Worm (Caenorhabditis elegans) whole organism, L4 larva: ENCODE data around the gene tpan-1.

Source experiments
- F44E2.7 ChIP-seq: fragments of 200-800 bp; sonication (Bioruptor generic); IDR thresholded peaks from 2 replicates; pipeline ENCODE4 v2.1.2; 2022; ENCODE audit warnings: missing genetic modification characterization, missing compliant biosample characterization
- T20F7.1 ChIP-seq: fragments of 200-800 bp; sonication (Bioruptor generic); optimal IDR thresholded peaks from 2 replicates; lab custom pipeline; 2018; ENCODE audit warnings: mild to moderate bottlenecking, missing genetic modification characterization, missing compliant biosample characterization
- Y5F2A.4 ChIP-seq: fragments of 200-800 bp; sonication (Bioruptor generic); optimal IDR thresholded peaks from 2 replicates; lab custom pipeline; 2018; ENCODE audit warnings: mild to moderate bottlenecking, missing genetic modification characterization, missing compliant biosample characterization
- ZK546.5 ChIP-seq, 2 experiments: sonication (generic microtip); optimal IDR thresholded peaks; 2 replicates each; lab custom pipeline; 2017; ENCODE audit warnings: missing biosample characterization in 2 of 2, missing genetic modification characterization in 2 of 2
- ama-1 ChIP-seq: fragments of 150-350 bp; optimal IDR thresholded peaks from 2 replicates; lab custom pipeline; 2014; ENCODE audit warnings: inconsistent platforms, mixed read lengths
- arid-1 ChIP-seq: fragments of 200-800 bp; sonication (Bioruptor generic); conservative IDR thresholded peaks from 2 replicates; pipeline ENCODE4 v1.3.6; 2022; ENCODE audit warnings: missing genetic modification reagents, missing genetic modification characterization, missing compliant biosample characterization
- ceh-20 ChIP-seq: fragments of 200-800 bp; sonication (Bioruptor generic); IDR thresholded peaks from 2 replicates; pipeline ENCODE4 v1.3.6; 2022; ENCODE audit warnings: missing genetic modification reagents, missing genetic modification characterization, missing compliant biosample characterization
- ceh-32 ChIP-seq: sonication (generic microtip); optimal IDR thresholded peaks from 2 replicates; lab custom pipeline; 2016; ENCODE audit warnings: mild to moderate bottlenecking, missing genetic modification characterization, missing compliant biosample characterization; ENCODE audit not compliant: poor library complexity
- ceh-82 ChIP-seq: sonication (generic microtip); optimal IDR thresholded peaks from 2 replicates; lab custom pipeline; 2017; ENCODE audit warnings: missing biosample characterization, missing genetic modification characterization
- ces-1 ChIP-seq: fragments of 150-350 bp; sonication (generic microtip); optimal IDR thresholded peaks from 4 replicates; lab custom pipeline; 2014; ENCODE audit warnings: missing biosample characterization, missing genetic modification reagents, missing genetic modification characterization
- cey-2 ChIP-seq: sonication (generic microtip); optimal IDR thresholded peaks from 3 replicates; lab custom pipeline; 2017; ENCODE audit warnings: missing genetic modification characterization, mild to moderate bottlenecking, missing compliant biosample characterization, antibody characterized with exemption, borderline replicate concordance; ENCODE audit not compliant: insufficient read depth
- daf-12 ChIP-seq: fragments of 150-350 bp; optimal IDR thresholded peaks from 2 replicates; lab custom pipeline; 2014; ENCODE audit warnings: missing biosample characterization, missing genetic modification reagents, missing genetic modification characterization
- dmd-6 ChIP-seq: fragments of 200-800 bp; sonication (Bioruptor generic); IDR thresholded peaks from 2 replicates; pipeline ENCODE4 v1.3.6; 2022; ENCODE audit warnings: missing genetic modification reagents, missing genetic modification characterization, missing compliant biosample characterization
- dmd-9 ChIP-seq: fragments of 200-800 bp; sonication (Bioruptor generic); IDR thresholded peaks from 2 replicates; pipeline ENCODE4 v1.3.6; 2022; ENCODE audit warnings: missing genetic modification reagents, missing genetic modification characterization, missing compliant biosample characterization
- dpl-1 ChIP-seq: fragments of 150-350 bp; optimal IDR thresholded peaks from 2 replicates; lab custom pipeline; 2014; ENCODE audit warnings: missing biosample characterization, missing genetic modification reagents, missing genetic modification characterization
- dve-1 ChIP-seq: sonication (generic microtip); optimal IDR thresholded peaks from 2 replicates; lab custom pipeline; 2017; ENCODE audit warnings: antibody characterized with exemption, mild to moderate bottlenecking, missing genetic modification characterization, missing compliant biosample characterization; ENCODE audit not compliant: insufficient read depth
- egl-43 ChIP-seq: fragments of 200-800 bp; sonication (Bioruptor generic); IDR thresholded peaks from 2 replicates; pipeline ENCODE4 v1.3.6; 2022; ENCODE audit warnings: missing genetic modification reagents, missing genetic modification characterization, missing compliant biosample characterization
- hlh-11 ChIP-seq: fragments of 200-800 bp; sonication (Bioruptor generic); optimal IDR thresholded peaks from 2 replicates; lab custom pipeline; 2018; ENCODE audit warnings: mild to moderate bottlenecking, missing genetic modification characterization, missing compliant biosample characterization
- hlh-30 ChIP-seq: sonication (generic microtip); optimal IDR thresholded peaks from 2 replicates; lab custom pipeline; 2017; ENCODE audit warnings: antibody characterized with exemption, mild to moderate bottlenecking, missing genetic modification characterization, missing compliant biosample characterization; ENCODE audit not compliant: insufficient read depth
- hmg-1.1 ChIP-seq: fragments of 200-800 bp; sonication (Bioruptor generic); IDR thresholded peaks from 2 replicates; pipeline ENCODE4 v1.3.6; 2022; ENCODE audit warnings: missing genetic modification reagents, missing genetic modification characterization, missing compliant biosample characterization
- jun-1 ChIP-seq: fragments of 150-350 bp; optimal IDR thresholded peaks from 2 replicates; lab custom pipeline; 2014; ENCODE audit warnings: missing biosample characterization, missing genetic modification reagents, missing genetic modification characterization
- lin-29 ChIP-seq: fragments of 200-800 bp; sonication (Bioruptor generic); IDR thresholded peaks from 2 replicates; pipeline ENCODE4 v1.3.6; 2022; ENCODE audit warnings: missing genetic modification reagents, missing genetic modification characterization, missing compliant biosample characterization
- lin-38 ChIP-seq: fragments of 200-800 bp; sonication (Bioruptor generic); IDR thresholded peaks from 2 replicates; pipeline ENCODE4 v1.3.6; 2022; ENCODE audit warnings: missing genetic modification reagents, missing genetic modification characterization, missing compliant biosample characterization
- lin-39 ChIP-seq: fragments of 150-350 bp; optimal IDR thresholded peaks from 2 replicates; lab custom pipeline; 2014; ENCODE audit warnings: missing biosample characterization, missing genetic modification reagents, missing genetic modification characterization
- madf-9 ChIP-seq: fragments of 200-800 bp; sonication (Bioruptor generic); conservative IDR thresholded peaks from 2 replicates; pipeline ENCODE4 v1.3.6; 2022; ENCODE audit warnings: missing genetic modification reagents, missing genetic modification characterization, missing compliant biosample characterization
- mdl-1 ChIP-seq, 2 experiments: fragments of 150-350 bp in 1 of 2; sonication (generic microtip) in 1 of 2; optimal IDR thresholded peaks; 2 replicates each; lab custom pipeline; 2014 to 2017; ENCODE audit warnings: missing biosample characterization in 2 of 2, missing genetic modification characterization in 2 of 2
- mep-1 ChIP-seq: fragments of 150-350 bp; sonication (generic microtip); optimal IDR thresholded peaks from 3 replicates; lab custom pipeline; 2014; ENCODE audit warnings: missing biosample characterization, missing genetic modification characterization
- mxl-2 ChIP-seq: fragments of 200-800 bp; sonication (Bioruptor generic); conservative IDR thresholded peaks from 2 replicates; pipeline ENCODE4 v1.3.6; 2022; ENCODE audit warnings: missing genetic modification reagents, missing genetic modification characterization, missing compliant biosample characterization
- nhr-10 ChIP-seq: fragments of 150-350 bp; optimal IDR thresholded peaks from 2 replicates; lab custom pipeline; 2014; ENCODE audit warnings: missing biosample characterization, missing genetic modification characterization
- nhr-111 ChIP-seq: fragments of 200-800 bp; sonication (Bioruptor generic); optimal IDR thresholded peaks from 2 replicates; lab custom pipeline; 2018; ENCODE audit warnings: mild to moderate bottlenecking, missing genetic modification characterization, missing compliant biosample characterization
- nhr-237 ChIP-seq: sonication (generic microtip); optimal IDR thresholded peaks from 2 replicates; lab custom pipeline; 2017; ENCODE audit warnings: missing biosample characterization, missing genetic modification characterization
- nhr-25 ChIP-seq: sonication (generic microtip); optimal IDR thresholded peaks from 2 replicates; lab custom pipeline; 2017; ENCODE audit warnings: missing genetic modification characterization, mild to moderate bottlenecking, missing compliant biosample characterization, antibody characterized with exemption, moderate library complexity, borderline replicate concordance; ENCODE audit not compliant: insufficient read depth
- nhr-41 ChIP-seq: fragments of 200-800 bp; sonication (Bioruptor generic); IDR thresholded peaks from 2 replicates; pipeline ENCODE4 v1.3.6; 2022; ENCODE audit warnings: missing genetic modification reagents, missing genetic modification characterization, missing compliant biosample characterization
- nhr-48 ChIP-seq: sonication (generic microtip); optimal IDR thresholded peaks from 2 replicates; lab custom pipeline; 2016; ENCODE audit warnings: mild to moderate bottlenecking, missing genetic modification characterization, missing compliant biosample characterization
- pha-4 ChIP-seq, 2 experiments: fragments of 150-350 bp in 1 of 2; fragments of 200-800 bp in 1 of 2; sonication (Bioruptor generic) in 1 of 2; IDR thresholded peaks in 1 of 2; optimal IDR thresholded peaks in 1 of 2; 2 replicates each; pipeline versions ENCODE4 v1.3.6 to Lab custom; 2014 to 2022; ENCODE audit warnings: missing genetic modification characterization in 2 of 2, missing genetic modification reagents in 2 of 2, missing biosample characterization in 1 of 2, missing compliant biosample characterization in 1 of 2
- pqm-1 ChIP-seq: sonication (generic microtip); optimal IDR thresholded peaks from 2 replicates; lab custom pipeline; 2017; ENCODE audit warnings: missing biosample characterization, missing genetic modification characterization
- saeg-2 ChIP-seq: fragments of 200-800 bp; sonication (Bioruptor generic); IDR thresholded peaks from 2 replicates; pipeline ENCODE4 v1.3.6; 2022; ENCODE audit warnings: missing genetic modification reagents, missing genetic modification characterization, missing compliant biosample characterization
- set-16 ChIP-seq: fragments of 200-800 bp; sonication (Bioruptor generic); IDR thresholded peaks from 2 replicates; pipeline ENCODE4 v1.3.6; 2022; ENCODE audit warnings: missing genetic modification reagents, missing genetic modification characterization, missing compliant biosample characterization
- skn-1 ChIP-seq: fragments of 150-350 bp; optimal IDR thresholded peaks from 2 replicates; lab custom pipeline; 2014; ENCODE audit warnings: missing biosample characterization, missing genetic modification characterization
- snpc-4 ChIP-seq: fragments of 150-350 bp; optimal IDR thresholded peaks from 2 replicates; lab custom pipeline; 2014; ENCODE audit warnings: missing biosample characterization, missing genetic modification characterization
- spr-1 ChIP-seq: sonication (generic microtip); optimal IDR thresholded peaks from 2 replicates; lab custom pipeline; 2016; ENCODE audit warnings: mild to moderate bottlenecking, missing genetic modification characterization, missing compliant biosample characterization
- unc-62 ChIP-seq, 3 experiments: fragments of 150-350 bp in 1 of 3; sonication (generic microtip); optimal IDR thresholded peaks in 2 of 3; peaks in 1 of 3; 1 replicate in 1 of 3; 2 replicates in 2 of 3; lab custom pipeline; 2014 to 2017; ENCODE audit warnings: missing biosample characterization in 3 of 3, missing genetic modification characterization in 3 of 3, missing genetic modification reagents in 3 of 3, missing genotype in 1 of 3
- vab-7 ChIP-seq: fragments of 200-800 bp; sonication (Bioruptor generic); IDR thresholded peaks from 2 replicates; pipeline ENCODE4 v1.3.6; 2022; ENCODE audit warnings: missing genetic modification reagents, missing genetic modification characterization, missing compliant biosample characterization
- ztf-7 ChIP-seq: fragments of 150-350 bp; optimal IDR thresholded peaks from 2 replicates; lab custom pipeline; 2014; ENCODE audit warnings: missing biosample characterization, missing genetic modification characterization

Gene tpan-1

ce11 chrV:20770846-20771245, 18.5 kb upstream of the tpan-1 start (continued):
- TF ChIP-seq lin-29 (GFP tag; lab: Robert Waterston, UW): no peak
- TF ChIP-seq ama-1 (lab: Kevin White, UChicago): no peak
- no peak for TF ChIP-seq lin-38
- no peak for TF ChIP-seq ceh-32 (tag; lab: Kevin White, UChicago)
- no peak for TF ChIP-seq mxl-2
- TF ChIP-seq nhr-25 (tag; lab: Kevin White, UChicago): no peak
- TF ChIP-seq lin-39 (tag; lab: Kevin White, UChicago): no peak
- TF ChIP-seq pha-4 (GFP tag; IDR thresholded peaks at IDR 0.05; lab: Robert Waterston, UW): no peak
- TF ChIP-seq pha-4 (tag; optimal IDR thresholded peaks at IDR 0.05; lab: Kevin White, UChicago): peak; percentile 87
- TF ChIP-seq dmd-6: peak; percentile 59
- TF ChIP-seq arid-1: no peak
- TF ChIP-seq ztf-7: no peak
- no peak for TF ChIP-seq T20F7.1 (GFP tag; lab: Kevin White, UChicago)
- TF ChIP-seq nhr-48 (tag; lab: Kevin White, UChicago): no peak
- no peak for TF ChIP-seq mdl-1 (tag; optimal IDR thresholded peaks at IDR 0.05; lab: Kevin White, UChicago)
- peak; percentile 69 for TF ChIP-seq pqm-1 (tag; lab: Kevin White, UChicago)
- TF ChIP-seq hlh-11 (tag; lab: Kevin White, UChicago): peak; percentile 56
- TF ChIP-seq Y5F2A.4: no peak
- TF ChIP-seq nhr-41 (GFP tag; lab: Robert Waterston, UW): no peak
- TF ChIP-seq egl-43: no peak
- TF ChIP-seq F44E2.7 (GFP tag; lab: Robert Waterston, UW): no peak
- TF ChIP-seq hmg-1.1: no peak
- TF ChIP-seq ZK546.5 (tag; optimal IDR thresholded peaks at IDR 0.05; lab: Kevin White, UChicago): no peak
- no peak for TF ChIP-seq madf-9 (GFP tag; lab: Robert Waterston, UW)
- no peak for TF ChIP-seq nhr-237 (tag; lab: Kevin White, UChicago)
- no peak for TF ChIP-seq set-16
- no peak for TF ChIP-seq dpl-1 (GFP tag; lab: Kevin White, UChicago)
- no peak for TF ChIP-seq ces-1 (GFP tag; lab: Kevin White, UChicago)
- peak; percentile 63 for TF ChIP-seq dve-1
- TF ChIP-seq jun-1 (tag; lab: Kevin White, UChicago): no peak
- no peak for TF ChIP-seq saeg-2 (GFP tag; lab: Robert Waterston, UW)
- no peak for TF ChIP-seq mep-1 (tag; lab: Kevin White, UChicago)

ce11 chrV:20771702-20772101, 17.6 kb upstream of the tpan-1 start:
- TF ChIP-seq skn-1 (tag; lab: Kevin White, UChicago) (no peak), ama-1 (lab: Kevin White, UChicago) (no peak), unc-62 (GFP tag; optimal IDR thresholded peaks at IDR 0.05 in 1 of 2; lab: Kevin White, UChicago) (peak in 1 of 2 experiments; percentile 69), unc-62 (tag; optimal IDR thresholded peaks at IDR 0.05; lab: Kevin White, UChicago) (no peak), cey-2 (tag; lab: Kevin White, UChicago) (no peak), snpc-4 (tag; lab: Kevin White, UChicago) (no peak)

- TF ChIP-seq spr-1 (tag; lab: Kevin White, UChicago) (no peak), ceh-20 (GFP tag; lab: Robert Waterston, UW) (no peak), ztf-7 (no peak), vab-7 (GFP tag; lab: Robert Waterston, UW) (no peak), nhr-41 (GFP tag; lab: Robert Waterston, UW) (no peak), unc-62 (GFP tag; optimal IDR thresholded peaks at IDR 0.05 in 1 of 2; lab: Kevin White, UChicago) (no peak), unc-62 (tag; optimal IDR thresholded peaks at IDR 0.05; lab: Kevin White, UChicago) (no peak), nhr-111 (no peak), arid-1 (no peak), nhr-10 (tag; lab: Kevin White, UChicago) (no peak), ceh-82 (tag; lab: Kevin White, UChicago) (no peak), daf-12 (no peak), F44E2.7 (GFP tag; lab: Robert Waterston, UW) (no peak), ZK546.5 (tag; optimal IDR thresholded peaks at IDR 0.05; lab: Kevin White, UChicago) (no peak), hlh-30 (tag; lab: Kevin White, UChicago) (no peak), dmd-9 (GFP tag; lab: Robert Waterston, UW) (no peak)
These were observed 15.7 kb upstream of the tpan-1 start, which contains the start of gene F38A6.5 for ce11 chrV:20773647-20774046. F38A6.5 (minus strand) TSS chrV:20773747.
